Fruit fly (Drosophila melanogaster): ENCODE results near the gene PIG-S.

PIG-S gene

DNA sequence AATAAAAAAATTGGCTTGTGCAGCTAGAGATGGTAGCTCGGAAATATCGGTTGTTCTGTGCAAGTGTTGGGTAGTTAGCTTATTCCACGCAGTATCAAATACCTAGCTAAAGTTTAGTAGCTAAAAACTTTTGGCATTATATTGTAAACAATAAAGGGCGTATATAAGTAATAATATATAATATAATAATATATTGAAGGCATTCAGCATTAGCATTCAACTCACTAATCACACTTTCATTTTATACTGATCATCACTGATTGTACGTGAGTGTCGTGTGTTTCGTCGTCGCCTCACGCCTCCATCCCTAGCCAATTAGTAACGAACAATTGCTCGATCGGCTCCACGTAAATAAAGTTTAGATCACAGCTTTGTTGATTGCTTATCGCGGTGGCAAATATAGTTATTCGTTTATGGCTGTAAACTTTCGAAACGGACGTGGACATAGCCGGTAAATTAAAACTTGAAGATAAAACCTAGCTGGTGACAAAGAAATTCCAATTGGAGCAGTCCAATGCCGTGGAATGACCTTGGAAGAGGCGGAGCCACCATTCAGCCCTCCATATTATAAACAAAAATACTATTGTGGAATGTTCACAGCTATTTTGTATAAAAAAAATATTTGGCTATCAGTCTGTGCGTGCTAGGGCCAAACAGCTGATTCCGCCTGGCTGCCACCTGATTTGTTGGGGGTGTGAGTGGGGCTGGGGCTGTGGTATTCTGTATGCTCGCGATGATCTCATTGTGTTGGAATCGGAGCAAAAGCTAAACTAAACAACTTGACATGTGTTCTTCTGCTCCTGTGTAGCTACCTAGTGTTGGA is at the start of gene PIG-S, which contains the start of the genes sud1 and CG11168:
TSS of gene PIG-S (minus strand) at position 51 of the 823 bp plus-strand sequence.
TSS of gene sud1 (minus strand) at position 51 of the 823 bp plus-strand sequence.
TSS of gene CG11168 (plus strand) at position 293 of the 823 bp plus-strand sequence.
- TF ChIP-seq psq (optimal IDR thresholded peaks at IDR 0.05): no peak
- TF ChIP-seq CG8478 (optimal IDR thresholded peaks at IDR 0.05): no peak
- no peak for TF ChIP-seq Dll (optimal IDR thresholded peaks at IDR 0.05)
- TF ChIP-seq EcR (GFP tag; optimal IDR thresholded peaks at IDR 0.05): no peak
- TF ChIP-seq pan (optimal IDR thresholded peaks at IDR 0.05): no peak

DNA sequence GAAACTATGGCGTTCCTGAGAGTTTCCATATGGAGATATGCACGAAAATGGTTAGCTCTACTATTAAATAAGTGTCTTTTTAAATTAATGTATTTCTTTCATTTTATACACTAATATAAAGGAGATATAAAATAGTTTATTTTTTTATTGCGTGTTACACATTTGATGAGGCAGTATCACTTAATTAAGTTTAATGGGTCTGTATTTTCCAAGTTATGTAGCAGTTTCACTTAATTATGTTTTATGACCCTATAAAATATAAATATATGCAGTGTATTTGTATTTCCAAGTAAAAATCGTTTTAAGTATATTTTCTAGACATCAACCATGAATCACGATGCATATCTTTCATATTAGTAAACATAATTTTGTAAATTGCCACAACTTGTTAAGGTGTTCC is 48.9 kb upstream of the PIG-S start:
- TF ChIP-seq Dll (optimal IDR thresholded peaks at IDR 0.05): no peak
- TF ChIP-seq CG8478 (optimal IDR thresholded peaks at IDR 0.05): no peak
- no peak for TF ChIP-seq psq (optimal IDR thresholded peaks at IDR 0.05)
- no peak for TF ChIP-seq EcR (GFP tag; optimal IDR thresholded peaks at IDR 0.05)
- no peak for TF ChIP-seq usp (GFP tag; optimal IDR thresholded peaks at IDR 0.05)
- no peak for TF ChIP-seq pan (optimal IDR thresholded peaks at IDR 0.05)

dm6 chr3R:24965403-24965802 is 47.7 kb upstream of the PIG-S start:
- TF ChIP-seq CG8478 (optimal IDR thresholded peaks at IDR 0.05) (no peak), usp (GFP tag; optimal IDR thresholded peaks at IDR 0.05) (no peak), EcR (GFP tag; optimal IDR thresholded peaks at IDR 0.05) (no peak)

dm6 chr3R:24962470-24962869 is 44.8 kb upstream of the PIG-S start:
- no peak for TF ChIP-seq EcR (GFP tag; optimal IDR thresholded peaks at IDR 0.05)
- no peak for TF ChIP-seq pan (optimal IDR thresholded peaks at IDR 0.05)
- no peak for TF ChIP-seq Dll (optimal IDR thresholded peaks at IDR 0.05)
- no peak for TF ChIP-seq psq (optimal IDR thresholded peaks at IDR 0.05)
- TF ChIP-seq usp (GFP tag; optimal IDR thresholded peaks at IDR 0.05): no peak
- no peak for TF ChIP-seq CG8478 (optimal IDR thresholded peaks at IDR 0.05)

dm6 chr3R:24953152-24953551 is 35.5 kb upstream of the PIG-S start:
- TF ChIP-seq Dll (optimal IDR thresholded peaks at IDR 0.05) (no peak), pan (optimal IDR thresholded peaks at IDR 0.05) (no peak), psq (optimal IDR thresholded peaks at IDR 0.05) (no peak), CG8478 (optimal IDR thresholded peaks at IDR 0.05) (no peak), EcR (GFP tag; optimal IDR thresholded peaks at IDR 0.05) (no peak), usp (GFP tag; optimal IDR thresholded peaks at IDR 0.05) (no peak)

- TF ChIP-seq EcR (GFP tag; optimal IDR thresholded peaks at IDR 0.05): no peak
- TF ChIP-seq Dll (optimal IDR thresholded peaks at IDR 0.05): no peak
- TF ChIP-seq psq (optimal IDR thresholded peaks at IDR 0.05): no peak
- TF ChIP-seq usp (GFP tag; optimal IDR thresholded peaks at IDR 0.05): no peak
- no peak for TF ChIP-seq pan (optimal IDR thresholded peaks at IDR 0.05)
- TF ChIP-seq CG8478 (optimal IDR thresholded peaks at IDR 0.05): no peak
Observed at dm6 chr3R:24947332-24947731, 29.7 kb upstream of the PIG-S start, which contains the start of gene mah. Gene mah, plus strand, starts transcription at chr3R:24947632.

DNA sequence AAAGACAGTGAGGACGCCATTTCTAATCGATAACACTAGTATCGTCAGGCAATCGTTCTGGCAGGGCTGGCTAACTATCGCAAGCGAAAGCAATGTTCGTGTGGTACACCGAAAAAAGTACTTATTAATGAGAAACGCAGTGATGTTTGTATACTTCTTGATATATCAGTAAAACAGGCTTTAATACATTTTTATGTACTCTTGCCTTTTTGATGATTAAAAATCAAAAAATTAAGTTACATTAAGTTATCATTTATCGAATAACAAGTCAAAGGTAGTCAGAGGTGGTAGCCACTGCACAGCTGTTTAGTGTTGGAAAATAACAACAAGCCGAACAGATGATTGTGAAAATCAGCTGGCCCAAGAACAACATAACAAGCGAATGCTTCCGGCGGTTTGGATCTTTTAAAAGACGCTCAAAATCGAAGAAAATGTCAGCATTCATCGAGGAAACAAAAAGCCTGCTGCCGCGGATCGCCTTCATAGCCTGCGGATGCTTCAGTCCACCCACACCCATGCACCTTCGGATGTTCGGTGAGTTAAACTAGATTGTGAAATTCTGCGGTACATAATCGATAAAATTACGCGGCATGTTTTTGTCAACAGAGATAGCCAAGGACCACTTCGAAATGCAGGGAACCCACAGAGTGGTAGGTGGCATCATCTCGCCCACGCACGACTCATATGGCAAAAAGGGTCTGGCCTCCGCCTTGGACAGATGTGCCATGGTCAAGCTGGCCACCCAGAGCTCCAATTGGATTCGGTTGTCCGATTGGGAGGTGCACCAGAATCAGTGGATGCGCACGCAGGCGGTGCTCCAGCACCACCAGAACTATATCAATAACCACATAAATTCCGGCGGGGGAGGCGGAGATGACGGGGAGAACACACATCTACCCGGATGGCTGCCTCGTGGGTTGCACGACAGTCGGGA is 27.5 kb upstream of the PIG-S start, which contains the start of the genes ssh and Nmnat:
TSS of gene ssh (minus strand) at position 37 of the 934 bp plus-strand sequence.
TSS of gene Nmnat (plus strand) at position 318 of the 934 bp plus-strand sequence.
- TF ChIP-seq CG8478 (optimal IDR thresholded peaks at IDR 0.05) (no peak), Dll (optimal IDR thresholded peaks at IDR 0.05) (no peak), psq (optimal IDR thresholded peaks at IDR 0.05) (no peak), usp (GFP tag; optimal IDR thresholded peaks at IDR 0.05) (no peak), pan (optimal IDR thresholded peaks at IDR 0.05) (no peak), EcR (GFP tag; optimal IDR thresholded peaks at IDR 0.05) (no peak)

DNA sequence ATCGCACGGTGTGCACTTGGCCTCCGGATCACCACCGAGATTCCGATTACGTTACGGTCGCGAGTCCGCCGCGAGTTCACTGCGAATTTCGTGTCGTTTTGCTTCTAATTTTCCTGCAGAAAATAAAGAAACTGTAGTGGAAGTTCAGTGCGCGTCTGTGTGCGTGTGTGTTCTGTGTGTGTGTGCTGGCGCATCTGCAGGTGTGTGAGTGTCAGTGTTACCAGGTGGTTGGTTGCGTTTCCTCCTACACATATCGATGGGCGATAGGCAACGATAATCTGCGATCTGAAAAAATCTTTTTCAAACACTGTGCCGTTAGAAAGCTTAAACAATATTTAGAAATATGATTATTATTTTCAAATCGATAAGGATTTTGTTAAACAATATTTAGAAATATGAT is 20.4 kb upstream of the PIG-S start, which contains the start of gene Osbp:
TSS of gene Osbp (minus strand) at position 174 of the 400 bp plus-strand sequence.
- no peak for TF ChIP-seq EcR (GFP tag; optimal IDR thresholded peaks at IDR 0.05)
- no peak for TF ChIP-seq CG8478 (optimal IDR thresholded peaks at IDR 0.05)
- TF ChIP-seq Dll (optimal IDR thresholded peaks at IDR 0.05): no peak
- TF ChIP-seq pan (optimal IDR thresholded peaks at IDR 0.05): no peak
- no peak for TF ChIP-seq usp (GFP tag; optimal IDR thresholded peaks at IDR 0.05)
- no peak for TF ChIP-seq psq (optimal IDR thresholded peaks at IDR 0.05)

dm6 chr3R:24935758-24936157 is 18.1 kb upstream of the PIG-S start:
- no peak for TF ChIP-seq CG8478 (optimal IDR thresholded peaks at IDR 0.05)
- no peak for TF ChIP-seq EcR (GFP tag; optimal IDR thresholded peaks at IDR 0.05)
- TF ChIP-seq psq (optimal IDR thresholded peaks at IDR 0.05): no peak
- no peak for TF ChIP-seq Dll (optimal IDR thresholded peaks at IDR 0.05)
- TF ChIP-seq usp (GFP tag; optimal IDR thresholded peaks at IDR 0.05): no peak
- no peak for TF ChIP-seq pan (optimal IDR thresholded peaks at IDR 0.05)

- TF ChIP-seq psq (optimal IDR thresholded peaks at IDR 0.05): no peak
- no peak for TF ChIP-seq CG8478 (optimal IDR thresholded peaks at IDR 0.05)
- TF ChIP-seq pan (optimal IDR thresholded peaks at IDR 0.05): no peak
- no peak for TF ChIP-seq EcR (GFP tag; optimal IDR thresholded peaks at IDR 0.05)
- no peak for TF ChIP-seq Dll (optimal IDR thresholded peaks at IDR 0.05)
- no peak for TF ChIP-seq usp (GFP tag; optimal IDR thresholded peaks at IDR 0.05)
Observed at dm6 chr3R:24934542-24934941, 16.9 kb upstream of the PIG-S start.

dm6 chr3R:24931856-24932255 is 14.2 kb upstream of the PIG-S start, which contains the start of gene CG11771:
Gene CG11771, plus strand, starts transcription at chr3R:24932010.
- TF ChIP-seq usp (GFP tag; optimal IDR thresholded peaks at IDR 0.05) (no peak), psq (optimal IDR thresholded peaks at IDR 0.05) (no peak), pan (optimal IDR thresholded peaks at IDR 0.05) (no peak), EcR (GFP tag; optimal IDR thresholded peaks at IDR 0.05) (no peak), CG8478 (optimal IDR thresholded peaks at IDR 0.05) (no peak), Dll (optimal IDR thresholded peaks at IDR 0.05) (no peak)

Data from whole organism.